Worm (Caenorhabditis elegans): ENCODE data around the gene syx-5.

The syx-5 gene

DNA sequence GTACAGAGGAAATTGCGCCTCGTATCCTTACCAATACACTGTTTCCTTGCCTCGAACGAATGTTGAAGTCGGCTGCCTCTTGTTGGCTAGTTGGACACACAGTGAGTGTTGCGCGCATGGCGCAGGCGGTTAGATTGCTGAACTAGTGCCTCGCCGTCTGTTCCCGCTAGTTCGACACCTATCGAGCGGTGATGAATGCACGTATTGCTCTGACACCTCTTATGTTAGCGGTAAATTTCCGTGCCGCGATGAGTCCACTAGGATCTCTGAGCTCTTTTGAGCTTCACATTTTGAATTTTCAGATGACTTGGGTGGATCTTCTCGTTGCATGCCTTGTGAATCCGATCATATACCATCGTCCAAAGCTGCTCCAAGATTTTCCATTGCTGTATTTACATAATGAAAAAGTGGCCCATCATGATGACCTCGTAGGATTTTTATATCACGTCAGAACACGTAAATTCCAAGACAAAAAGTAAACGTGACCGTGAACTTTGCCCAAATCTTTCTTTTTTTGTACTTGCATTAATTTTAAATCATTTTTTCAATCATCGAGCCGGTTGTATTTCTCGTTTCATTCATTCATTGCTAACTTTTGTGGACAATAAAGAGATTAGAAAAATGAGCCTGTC lies 18.2 kb downstream of the syx-5 start, which contains the start of gene F55A11.11 (continued):
- peak; percentile 28 for TF ChIP-seq nhr-76 (tag; optimal IDR thresholded peaks at IDR 0.05)
- peak; percentile 35 for TF ChIP-seq nhr-77 (tag; optimal IDR thresholded peaks at IDR 0.05)
- TF ChIP-seq mep-1 (tag; optimal IDR thresholded peaks at IDR 0.05), result peak; percentile 42
- TF ChIP-seq ceh-63 (GFP tag; optimal IDR thresholded peaks at IDR 0.05), result no peak
- TF ChIP-seq unc-130 (tag; optimal IDR thresholded peaks at IDR 0.05), result peak; percentile 72
- TF ChIP-seq mef-2 (tag; optimal IDR thresholded peaks at IDR 0.05), result peak; percentile 1
- peak; percentile 0 for TF ChIP-seq efl-3 (GFP tag; optimal IDR thresholded peaks at IDR 0.05)
- peak; percentile 79 for TF ChIP-seq skn-1 (tag; optimal IDR thresholded peaks at IDR 0.05)
- TF ChIP-seq C34B4.2 (tag; optimal IDR thresholded peaks at IDR 0.05), result no peak
- peak; percentile 11 for TF ChIP-seq lin-13 (GFP tag; optimal IDR thresholded peaks at IDR 0.05)
- no peak for TF ChIP-seq unc-98 (GFP tag; IDR thresholded peaks at IDR 0.05)
- no peak for TF ChIP-seq unc-62 (GFP tag; optimal IDR thresholded peaks at IDR 0.05)
- peak; percentile 58 for TF ChIP-seq elt-2 (tag; optimal IDR thresholded peaks at IDR 0.05)
- TF ChIP-seq nhr-85 (tag), result peak; percentile 62
- peak; percentile 68 for TF ChIP-seq dsc-1 (tag; optimal IDR thresholded peaks at IDR 0.05)
- TF ChIP-seq xbp-1 (tag; optimal IDR thresholded peaks at IDR 0.05), result peak; percentile 61
- no peak for TF ChIP-seq nhr-11 (tag; optimal IDR thresholded peaks at IDR 0.05)
- no peak for TF ChIP-seq zag-1 (tag; optimal IDR thresholded peaks at IDR 0.05)
- TF ChIP-seq lin-35 (GFP tag; optimal IDR thresholded peaks at IDR 0.05), result peak; percentile 63 to 81
- peak; percentile 47 to 67 (median 55) for TF ChIP-seq ceh-82 (tag; optimal IDR thresholded peaks at IDR 0.05)
- no peak for TF ChIP-seq nhr-28 (tag; optimal IDR thresholded peaks at IDR 0.05)
- TF ChIP-seq fos-1 (tag; optimal IDR thresholded peaks at IDR 0.05), result peak; percentile 62
- no peak for TF ChIP-seq hlh-4 (tag; optimal IDR thresholded peaks at IDR 0.05)
- TF ChIP-seq pax-3 (tag; optimal IDR thresholded peaks at IDR 0.05), result peak; percentile 56
- peak; percentile 35 for TF ChIP-seq jun-1 (tag; optimal IDR thresholded peaks at IDR 0.05)
- TF ChIP-seq alr-1 (tag; optimal IDR thresholded peaks at IDR 0.05; ENCODE audit: borderline replicate concordance), result no peak
- no peak for TF ChIP-seq pag-3 (tag; optimal IDR thresholded peaks at IDR 0.05; ENCODE audit: borderline replicate concordance, insufficient read depth)
- TF ChIP-seq egl-27 (tag; optimal IDR thresholded peaks at IDR 0.05), result no peak
- peak in 1 of 2 experiments; percentile 72 for TF ChIP-seq mdl-1 (tag; optimal IDR thresholded peaks at IDR 0.05)
- TF ChIP-seq fkh-4 (tag; optimal IDR thresholded peaks at IDR 0.05; ENCODE audit: borderline replicate concordance), result no peak
- TF ChIP-seq nhr-71 (tag; optimal IDR thresholded peaks at IDR 0.05), result peak; percentile 80
- TF ChIP-seq Y116A8C.19 (tag; optimal IDR thresholded peaks at IDR 0.05; ENCODE audit: borderline replicate concordance), result no peak
- peak; percentile 3 for TF ChIP-seq vab-15 (tag; optimal IDR thresholded peaks at IDR 0.05)
- no peak for TF ChIP-seq sox-4 (tag; optimal IDR thresholded peaks at IDR 0.05)
- TF ChIP-seq lin-14 (GFP tag; optimal IDR thresholded peaks at IDR 0.05), result peak; percentile 52
- no peak for TF ChIP-seq ceh-8 (GFP tag; optimal IDR thresholded peaks at IDR 0.05)
- peak; percentile 3 for TF ChIP-seq ama-1 (optimal IDR thresholded peaks at IDR 0.05)
- TF ChIP-seq C04F5.9 (tag; optimal IDR thresholded peaks at IDR 0.05), result no peak
- TF ChIP-seq ets-5 (GFP tag; IDR thresholded peaks at IDR 0.05), result no peak
- TF ChIP-seq ceh-90 (tag; optimal IDR thresholded peaks at IDR 0.05), result no peak
- TF ChIP-seq ztf-4 (tag; optimal IDR thresholded peaks at IDR 0.05), result peak; percentile 61
- no peak for TF ChIP-seq ces-1 (GFP tag; optimal IDR thresholded peaks at IDR 0.05)
- peak; percentile 84 for TF ChIP-seq nhr-90 (tag; optimal IDR thresholded peaks at IDR 0.05; ENCODE audit: poor library complexity)
- TF ChIP-seq ceh-88 (GFP tag; IDR thresholded peaks at IDR 0.05), result no peak
- TF ChIP-seq nhr-12 (tag; optimal IDR thresholded peaks at IDR 0.05), result peak; percentile 9
- TF ChIP-seq blmp-1 (tag; optimal IDR thresholded peaks at IDR 0.05), result peak; percentile 45
- TF ChIP-seq isw-1 (GFP tag; IDR thresholded peaks at IDR 0.05), result no peak
- TF ChIP-seq dpl-1 (GFP tag; optimal IDR thresholded peaks at IDR 0.05), result peak; percentile 43 to 54 (median 51)
- TF ChIP-seq rnt-1 (tag; optimal IDR thresholded peaks at IDR 0.05), result peak; percentile 82
- peak; percentile 47 for TF ChIP-seq egl-13 (tag; optimal IDR thresholded peaks at IDR 0.05)
- peak; percentile 70 for TF ChIP-seq nhr-19 (GFP tag; conservative IDR thresholded peaks at IDR 0.05)
- peak; percentile 14 for TF ChIP-seq pqm-1 (tag; optimal IDR thresholded peaks at IDR 0.05)

All from whole organism, L1 larva.